ENCODE assay signal across 4 fruit fly cellular contexts in genomic region chr2L:22120871-22121388, dm6.
A peak's percentile ranks its signal among the peaks of the same experiment; 100 is the strongest.
TF ChIP-seq lines count a peak whose summit lies in the region.

Gene CG3651 (plus strand): TSS chr2L:22121338.

- TF ChIP-seq CTCF in whole organism, embryonic (GFP tag; optimal IDR thresholded peaks at IDR 0.05; lab: Kevin White, UChicago) = no peak

TF ChIP-seq in whole organism, embryonic, 481 proteins besides CTCF, POLR2A, EP300 and RAD21 (continues in another document):
- no peak for TF ChIP-seq CG34422 (GFP tag; IDR thresholded peaks at IDR 0.05; lab: Robert Waterston, UW)
- peak; percentile 64 for TF ChIP-seq CG8290 (GFP tag; optimal IDR thresholded peaks at IDR 0.05; lab: Kevin White, UChicago)
- TF ChIP-seq CG8290 (tag; optimal IDR thresholded peaks at IDR 0.05; lab: Kevin White, UChicago) = peak; percentile 33 to 34
- TF ChIP-seq NfI (GFP tag; optimal IDR thresholded peaks at IDR 0.05; lab: Kevin White, UChicago) = no peak
- TF ChIP-seq Hr78 (GFP tag; optimal IDR thresholded peaks at IDR 0.05; lab: Kevin White, UChicago) = no peak
- TF ChIP-seq CG10431 (GFP tag; optimal IDR thresholded peaks at IDR 0.05; lab: Kevin White, UChicago) = no peak
- TF ChIP-seq CG6689 (GFP tag; IDR thresholded peaks at IDR 0.05; lab: Robert Waterston, UW) = no peak
- TF ChIP-seq nerfin-2 (GFP tag; IDR thresholded peaks at IDR 0.05; lab: Robert Waterston, UW; ENCODE audit: partially characterized antibody) = 0 out of 2 replicates have a peak, but pooled peaks have one; percentile 29
- no peak for TF ChIP-seq btn (GFP tag; optimal IDR thresholded peaks at IDR 0.05; lab: Kevin White, UChicago)
- TF ChIP-seq klu (GFP tag; IDR thresholded peaks at IDR 0.05; lab: Robert Waterston, UW) = no peak
- no peak for TF ChIP-seq CG10366 (GFP tag; IDR thresholded peaks at IDR 0.05; lab: Robert Waterston, UW)
- TF ChIP-seq Usf (GFP tag; optimal IDR thresholded peaks at IDR 0.05; lab: Kevin White, UChicago) = no peak
- TF ChIP-seq nom (GFP tag; optimal IDR thresholded peaks at IDR 0.05; lab: Kevin White, UChicago) = no peak
- TF ChIP-seq CG17385 (GFP tag; optimal IDR thresholded peaks at IDR 0.05; lab: Kevin White, UChicago) = no peak
- TF ChIP-seq psq (GFP tag; optimal IDR thresholded peaks at IDR 0.05; lab: Kevin White, UChicago) = no peak
- TF ChIP-seq CG4328 (GFP tag; optimal IDR thresholded peaks at IDR 0.05; lab: Kevin White, UChicago) = no peak
- TF ChIP-seq CG3065 (GFP tag; optimal IDR thresholded peaks at IDR 0.05; lab: Kevin White, UChicago) = no peak
- no peak for TF ChIP-seq Ssrp (tag; optimal IDR thresholded peaks at IDR 0.05; lab: Kevin White, UChicago)
- no peak for TF ChIP-seq CG1529 (GFP tag; optimal IDR thresholded peaks at IDR 0.05; lab: Kevin White, UChicago)
- TF ChIP-seq CG3847 (GFP tag; IDR thresholded peaks at IDR 0.05; lab: Robert Waterston, UW) = no peak
- TF ChIP-seq PHDP (tag; optimal IDR thresholded peaks at IDR 0.05; lab: Kevin White, UChicago) = no peak
- no peak for TF ChIP-seq Myb (GFP tag; optimal IDR thresholded peaks at IDR 0.05; lab: Kevin White, UChicago)
- TF ChIP-seq CG8478 (optimal IDR thresholded peaks at IDR 0.05; lab: Kevin White, UChicago) = no peak
- no peak for TF ChIP-seq CG8089 (GFP tag; optimal IDR thresholded peaks at IDR 0.05; lab: Kevin White, UChicago)

TF ChIP-seq in whole organism, prepupa, 60 proteins besides CTCF, POLR2A, EP300 and RAD21:
- TF ChIP-seq Eip78C (GFP tag; lab: Kevin White, UChicago) = peak; percentile 43
- peak; percentile 20 for TF ChIP-seq CG31627 (GFP tag; optimal IDR thresholded peaks at IDR 0.05; lab: Kevin White, UChicago)
- TF ChIP-seq CG32006 (GFP tag; optimal IDR thresholded peaks at IDR 0.05; lab: Kevin White, UChicago) = no peak
- TF ChIP-seq CG6276 (GFP tag; optimal IDR thresholded peaks at IDR 0.05; lab: Kevin White, UChicago) = no peak
- TF ChIP-seq pdm3 (GFP tag; optimal IDR thresholded peaks at IDR 0.05; lab: Kevin White, UChicago) = peak; percentile 4

TF ChIP-seq in whole organism, pupa, 21 proteins besides CTCF, POLR2A, EP300 and RAD21:
- peak; percentile 14 for TF ChIP-seq Pif1A (GFP tag; optimal IDR thresholded peaks at IDR 0.05; lab: Kevin White, UChicago)
- no peak for TF ChIP-seq CG9948 (tag; optimal IDR thresholded peaks at IDR 0.05; lab: Kevin White, UChicago)

TF ChIP-seq in whole organism, wandering third instar larva, 38 proteins besides CTCF, POLR2A, EP300 and RAD21:
- TF ChIP-seq ey (GFP tag; optimal IDR thresholded peaks at IDR 0.05; lab: Kevin White, UChicago) (peak; percentile 5), tai (GFP tag; optimal IDR thresholded peaks at IDR 0.05; lab: Kevin White, UChicago) (no peak)
